Worm (Caenorhabditis elegans) whole organism, young adult: ENCODE measurements around the gene sprp-4.

Source experiments
- B0019.2 ChIP-seq: fragments of 200-800 bp; sonication (Bioruptor generic); conservative IDR thresholded peaks from 2 replicates; pipeline ENCODE4 v1.3.6; 2022; ENCODE audit warnings: missing genetic modification reagents, missing genetic modification characterization, missing compliant biosample characterization
- C06A6.2 ChIP-seq: fragments of 200-800 bp; sonication (Bioruptor generic); conservative IDR thresholded peaks from 2 replicates; pipeline ENCODE4 v1.3.6; 2022; ENCODE audit warnings: missing genetic modification characterization, missing compliant biosample characterization
- D2030.7 ChIP-seq: fragments of 200-800 bp; sonication (Bioruptor generic); IDR thresholded peaks from 2 replicates; pipeline ENCODE4 v1.3.6; 2022; ENCODE audit warnings: missing genetic modification reagents, missing genetic modification characterization, missing compliant biosample characterization
- F10E7.11 ChIP-seq: sonication (generic microtip); optimal IDR thresholded peaks from 2 replicates; lab custom pipeline; 2017; ENCODE audit warnings: mild to moderate bottlenecking, missing genetic modification characterization, moderate library complexity, missing compliant biosample characterization
- F22D6.2 ChIP-seq: sonication (generic microtip); optimal IDR thresholded peaks from 2 replicates; lab custom pipeline; 2016; ENCODE audit warnings: mild to moderate bottlenecking, missing genetic modification characterization, missing compliant biosample characterization
- F33H1.4 ChIP-seq: fragments of 200-800 bp; sonication (Bioruptor generic); IDR thresholded peaks from 2 replicates; pipeline ENCODE4 v1.3.6; 2022; ENCODE audit warnings: missing genetic modification reagents, missing genetic modification characterization, missing compliant biosample characterization
- F39B2.1 ChIP-seq: fragments of 200-800 bp; sonication (Bioruptor generic); IDR thresholded peaks from 2 replicates; pipeline ENCODE4 v1.3.6; 2022; ENCODE audit warnings: missing genetic modification reagents, missing genetic modification characterization, missing compliant biosample characterization
- F52B5.7 ChIP-seq: sonication (generic microtip); optimal IDR thresholded peaks from 2 replicates; lab custom pipeline; 2016; ENCODE audit warnings: mild to moderate bottlenecking, missing genetic modification characterization, missing compliant biosample characterization
- F57A8.1 ChIP-seq: fragments of 200-800 bp; sonication (Bioruptor generic); optimal IDR thresholded peaks from 2 replicates; lab custom pipeline; 2018; ENCODE audit warnings: mild to moderate bottlenecking, missing genetic modification characterization, moderate library complexity, missing compliant biosample characterization
- T07F8.4 ChIP-seq: sonication (generic microtip); optimal IDR thresholded peaks from 2 replicates; lab custom pipeline; 2016; ENCODE audit warnings: mild to moderate bottlenecking, missing genetic modification characterization, moderate library complexity, missing compliant biosample characterization
- T26A5.8 ChIP-seq: sonication (generic microtip); optimal IDR thresholded peaks from 2 replicates; lab custom pipeline; 2016; ENCODE audit warnings: missing genetic modification characterization, missing compliant biosample characterization
- Y53F4B.3 ChIP-seq: fragments of 200-800 bp; sonication (Bioruptor generic); IDR thresholded peaks from 2 replicates; pipeline ENCODE4 v1.3.6; 2022; ENCODE audit warnings: missing genetic modification reagents, missing genetic modification characterization, missing compliant biosample characterization
- ZK185.1 ChIP-seq: sonication (generic microtip); optimal IDR thresholded peaks from 2 replicates; lab custom pipeline; 2016; ENCODE audit warnings: mild to moderate bottlenecking, missing genetic modification characterization, missing compliant biosample characterization; ENCODE audit not compliant: poor library complexity, severe bottlenecking
- aptf-2 ChIP-seq: fragments of 200-800 bp; sonication (Bioruptor generic); conservative IDR thresholded peaks from 2 replicates; pipeline ENCODE4 v1.3.6; 2022; ENCODE audit warnings: missing genetic modification reagents, missing genetic modification characterization, missing compliant biosample characterization
- ceh-100 ChIP-seq: fragments of 200-800 bp; sonication (Bioruptor generic); IDR thresholded peaks from 2 replicates; pipeline ENCODE4 v1.3.6; 2022; ENCODE audit warnings: missing genetic modification reagents, missing genetic modification characterization, missing compliant biosample characterization
- ceh-58 ChIP-seq: fragments of 200-800 bp; sonication (Bioruptor generic); IDR thresholded peaks from 2 replicates; pipeline ENCODE4 v1.3.6; 2022; ENCODE audit warnings: missing genetic modification characterization, missing compliant biosample characterization
- chd-7 ChIP-seq: sonication (generic microtip); optimal IDR thresholded peaks from 2 replicates; lab custom pipeline; 2016; ENCODE audit warnings: mild to moderate bottlenecking, missing genetic modification characterization, moderate library complexity, missing compliant biosample characterization
- die-1 ChIP-seq: sonication (generic microtip); optimal IDR thresholded peaks from 2 replicates; lab custom pipeline; 2016; ENCODE audit warnings: missing genotype, mild to moderate bottlenecking, missing genetic modification characterization, missing compliant biosample characterization
- egl-18 ChIP-seq: fragments of 200-800 bp; sonication (Bioruptor generic); IDR thresholded peaks from 2 replicates; pipeline ENCODE4 v1.3.6; 2022; ENCODE audit warnings: missing genetic modification reagents, missing genetic modification characterization, missing compliant biosample characterization
- egl-44 ChIP-seq: fragments of 200-800 bp; sonication (Bioruptor generic); IDR thresholded peaks from 2 replicates; pipeline ENCODE4 v1.3.6; 2022; ENCODE audit warnings: missing genetic modification reagents, missing genetic modification characterization, missing compliant biosample characterization
- gei-17 ChIP-seq: fragments of 200-800 bp; sonication (Bioruptor generic); optimal IDR thresholded peaks from 2 replicates; lab custom pipeline; 2018; ENCODE audit warnings: mild to moderate bottlenecking, missing genetic modification characterization, missing compliant biosample characterization
- hlh-12 ChIP-seq: sonication (generic microtip); optimal IDR thresholded peaks from 2 replicates; lab custom pipeline; 2016; ENCODE audit warnings: missing genetic modification characterization, missing compliant biosample characterization
- lin-26 ChIP-seq: fragments of 200-800 bp; sonication (Bioruptor generic); IDR thresholded peaks from 2 replicates; pipeline ENCODE4 v1.3.6; 2022; ENCODE audit warnings: missing genetic modification reagents, missing genetic modification characterization, missing compliant biosample characterization
- lin-40 ChIP-seq: sonication (generic microtip); optimal IDR thresholded peaks from 2 replicates; lab custom pipeline; 2016; ENCODE audit warnings: missing genetic modification characterization, mild to moderate bottlenecking, missing compliant biosample characterization, missing genotype, missing genetic modification reagents
- lsl-1 ChIP-seq: fragments of 200-800 bp; sonication (Bioruptor generic); optimal IDR thresholded peaks from 2 replicates; lab custom pipeline; 2018; ENCODE audit warnings: mild to moderate bottlenecking, missing genetic modification characterization, moderate library complexity, missing compliant biosample characterization
- madf-10 ChIP-seq: sonication (generic microtip); optimal IDR thresholded peaks from 2 replicates; lab custom pipeline; 2016; ENCODE audit warnings: mild to moderate bottlenecking, missing genetic modification characterization, missing compliant biosample characterization
- madf-8 ChIP-seq: fragments of 200-800 bp; sonication (Bioruptor generic); conservative IDR thresholded peaks from 2 replicates; pipeline ENCODE4 v1.3.6; 2022; ENCODE audit warnings: missing genetic modification reagents, missing genetic modification characterization, missing compliant biosample characterization
- mcd-1 ChIP-seq: fragments of 200-800 bp; sonication (Bioruptor generic); IDR thresholded peaks from 2 replicates; pipeline ENCODE4 v1.3.6; 2022; ENCODE audit warnings: missing genetic modification reagents, missing genetic modification characterization, missing compliant biosample characterization
- mes-4 ChIP-seq: sonication (generic microtip); optimal IDR thresholded peaks from 2 replicates; lab custom pipeline; 2016; ENCODE audit warnings: missing genotype, missing genetic modification characterization, missing compliant biosample characterization
- nfya-1 ChIP-seq: sonication (generic microtip); optimal IDR thresholded peaks from 2 replicates; lab custom pipeline; 2017; ENCODE audit warnings: antibody characterized with exemption, missing compliant biosample characterization, missing genetic modification characterization, borderline replicate concordance; ENCODE audit not compliant: insufficient read depth
- nfyb-1 ChIP-seq: fragments of 200-800 bp; sonication (Bioruptor generic); IDR thresholded peaks from 2 replicates; pipeline ENCODE4 v1.3.6; 2022; ENCODE audit warnings: missing genetic modification reagents, missing genetic modification characterization, missing compliant biosample characterization
- nhr-120 ChIP-seq: fragments of 200-800 bp; sonication (Bioruptor generic); IDR thresholded peaks from 2 replicates; pipeline ENCODE4 v1.3.6; 2022; ENCODE audit warnings: missing genetic modification characterization, missing compliant biosample characterization
- nhr-179 ChIP-seq: sonication (generic microtip); optimal IDR thresholded peaks from 2 replicates; lab custom pipeline; 2016; ENCODE audit warnings: mild to moderate bottlenecking, missing genetic modification characterization, missing compliant biosample characterization
- pbrm-1 ChIP-seq: fragments of 200-800 bp; sonication (Bioruptor generic); IDR thresholded peaks from 2 replicates; pipeline ENCODE4 v1.3.6; 2022; ENCODE audit warnings: missing genetic modification reagents, missing genetic modification characterization, missing compliant biosample characterization
- rec-8 ChIP-seq, 2 experiments: sonication (generic microtip); optimal IDR thresholded peaks; 2 replicates each; lab custom pipeline; 2016; ENCODE audit warnings: mild to moderate bottlenecking in 2 of 2, missing genetic modification characterization in 2 of 2, missing genetic modification reagents in 2 of 2, missing genotype in 2 of 2, missing biosample characterization in 1 of 2, missing compliant biosample characterization in 1 of 2, moderate library complexity in 1 of 2
- snpc-1.3 ChIP-seq: sonication (generic microtip); optimal IDR thresholded peaks from 2 replicates; lab custom pipeline; 2017; ENCODE audit warnings: missing genetic modification characterization, mild to moderate bottlenecking, missing compliant biosample characterization, antibody characterized with exemption, moderate library complexity, missing genotype, missing genetic modification reagents; ENCODE audit not compliant: insufficient read depth
- tbx-9 ChIP-seq: sonication (generic microtip); optimal IDR thresholded peaks from 2 replicates; lab custom pipeline; 2016; ENCODE audit warnings: borderline replicate concordance, missing genetic modification characterization, inconsistent platforms, missing compliant biosample characterization
- ztf-18 ChIP-seq: sonication (generic microtip); optimal IDR thresholded peaks from 2 replicates; lab custom pipeline; 2016; ENCODE audit warnings: missing genotype, mild to moderate bottlenecking, missing genetic modification characterization, missing compliant biosample characterization
- ztf-25 ChIP-seq: fragments of 200-800 bp; sonication (Bioruptor generic); IDR thresholded peaks from 2 replicates; pipeline ENCODE4 v1.3.6; 2022; ENCODE audit warnings: missing genetic modification reagents, missing genetic modification characterization, missing compliant biosample characterization
- ztf-26 ChIP-seq: sonication (generic microtip); optimal IDR thresholded peaks from 2 replicates; lab custom pipeline; 2017; ENCODE audit warnings: missing genetic modification characterization, missing compliant biosample characterization
- ztf-28 ChIP-seq: fragments of 200-800 bp; sonication (Bioruptor generic); IDR thresholded peaks from 2 replicates; pipeline ENCODE4 v1.3.6; 2022; ENCODE audit warnings: missing genetic modification reagents, missing genetic modification characterization, missing compliant biosample characterization

The sprp-4 gene

ce11 chrX:8800983-8801382 is 52.4 kb downstream of the sprp-4 start (continued):
- no peak for TF ChIP-seq snpc-1.3 (tag; lab: Kevin White, UChicago)
- no peak for TF ChIP-seq ztf-26
- no peak for TF ChIP-seq T26A5.8 (tag; lab: Kevin White, UChicago)
- 0 out of 2 replicates have a peak, but pooled peaks have one; percentile 22 for TF ChIP-seq mcd-1 (GFP tag; lab: Robert Waterston, UW)
- TF ChIP-seq rec-8 (tag; optimal IDR thresholded peaks at IDR 0.05; lab: Kevin White, UChicago): no peak
- TF ChIP-seq C06A6.2 (GFP tag; lab: Robert Waterston, UW): no peak
- no peak for TF ChIP-seq ceh-100 (GFP tag; lab: Robert Waterston, UW)
- no peak for TF ChIP-seq T07F8.4 (tag; lab: Kevin White, UChicago)
- TF ChIP-seq F52B5.7 (tag; lab: Kevin White, UChicago): peak; percentile 24
- no peak for TF ChIP-seq ztf-28
- TF ChIP-seq B0019.2 (GFP tag; lab: Robert Waterston, UW): no peak
- no peak for TF ChIP-seq F57A8.1 (GFP tag; lab: Kevin White, UChicago)
- 0 out of 2 replicates have a peak, but pooled peaks have one; percentile 21 for TF ChIP-seq nfyb-1 (GFP tag; lab: Robert Waterston, UW)
- no peak for TF ChIP-seq ZK185.1
- no peak for TF ChIP-seq ztf-25 (GFP tag; lab: Robert Waterston, UW)
- TF ChIP-seq gei-17 (GFP tag; lab: Kevin White, UChicago): no peak
- TF ChIP-seq egl-44: no peak
- TF ChIP-seq hlh-12 (tag; lab: Kevin White, UChicago): no peak
- TF ChIP-seq madf-10 (tag; lab: Kevin White, UChicago): no peak
- no peak for TF ChIP-seq F10E7.11 (tag; lab: Kevin White, UChicago)
- no peak for TF ChIP-seq nfya-1
- TF ChIP-seq F33H1.4 (GFP tag; lab: Robert Waterston, UW): no peak
- no peak for TF ChIP-seq lin-26 (GFP tag; lab: Robert Waterston, UW)
- peak; percentile 1 for TF ChIP-seq lin-40 (tag; lab: Kevin White, UChicago)
- no peak for TF ChIP-seq ztf-18
- peak; percentile 68 for TF ChIP-seq chd-7
- TF ChIP-seq ceh-58 (GFP tag; lab: Robert Waterston, UW): no peak
- no peak for TF ChIP-seq lsl-1 (GFP tag; lab: Kevin White, UChicago)
- 0 out of 2 replicates have a peak, but pooled peaks have one; percentile 7 for TF ChIP-seq pbrm-1 (GFP tag; lab: Robert Waterston, UW)
- TF ChIP-seq tbx-9 (tag; lab: Kevin White, UChicago): no peak
- TF ChIP-seq F22D6.2 (tag; lab: Kevin White, UChicago): no peak
- TF ChIP-seq madf-8 (GFP tag; lab: Robert Waterston, UW): no peak

ce11 chrX:8800355-8800754 is 53.1 kb downstream of the sprp-4 start:
- TF ChIP-seq F57A8.1 (GFP tag; lab: Kevin White, UChicago): no peak
- TF ChIP-seq D2030.7 (GFP tag; lab: Robert Waterston, UW): no peak
- TF ChIP-seq nhr-120: no peak
- TF ChIP-seq die-1: no peak
- TF ChIP-seq aptf-2 (GFP tag; lab: Robert Waterston, UW): no peak
- no peak for TF ChIP-seq egl-18 (GFP tag; lab: Robert Waterston, UW)
- no peak for TF ChIP-seq mes-4 (tag; lab: Kevin White, UChicago)
- TF ChIP-seq nhr-179 (tag; lab: Kevin White, UChicago): no peak
- no peak for TF ChIP-seq Y53F4B.3
- no peak for TF ChIP-seq snpc-1.3 (tag; lab: Kevin White, UChicago)
- TF ChIP-seq F39B2.1 (GFP tag; lab: Robert Waterston, UW): no peak
